Fruit fly (Drosophila melanogaster) whole organism: ENCODE data around the gene CG9692.

Experiments
- pan ChIP-seq: fragments of >200 bp; optimal IDR thresholded peaks from 2 replicates; lab custom pipeline; 2017
- usp ChIP-seq: fragments of >200 bp; optimal IDR thresholded peaks from 2 replicates; lab custom pipeline; 2017; ENCODE audit warnings: missing biosample characterization, missing genetic modification characterization, mixed read lengths

DNA sequence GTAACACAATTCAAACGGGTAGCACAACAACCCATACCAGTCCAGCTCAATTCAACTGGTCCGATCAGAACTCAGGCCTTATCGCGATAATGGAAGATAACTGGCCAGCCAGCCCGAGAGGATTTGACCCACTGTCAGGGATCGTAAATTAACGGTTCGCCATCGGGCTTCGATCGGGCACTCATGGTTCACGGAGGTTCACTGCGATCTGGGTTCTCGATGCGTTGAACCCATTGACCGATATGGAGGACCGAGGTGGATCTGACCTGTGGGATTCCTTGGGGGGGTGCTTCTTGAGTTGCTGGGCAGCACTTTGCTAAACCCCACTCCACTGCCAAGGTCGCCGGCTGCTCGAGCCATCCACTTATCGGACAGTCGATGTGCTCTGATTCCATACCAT, 36.0 kb upstream of the CG9692 start:
- TF ChIP-seq pan, result no peak
- TF ChIP-seq usp (GFP tag; lab: Kevin White, UChicago), result no peak
